Fruit fly (Drosophila melanogaster): Measurements from ENCODE around the gene COX7AL2.

- TF ChIP-seq CG13204 (GFP tag; optimal IDR thresholded peaks at IDR 0.05): no peak
- TF ChIP-seq gl (tag; optimal IDR thresholded peaks at IDR 0.05): no peak
- no peak for TF ChIP-seq CG14655 (GFP tag; optimal IDR thresholded peaks at IDR 0.05)
- TF ChIP-seq Pif1A (GFP tag; optimal IDR thresholded peaks at IDR 0.05): no peak
- no peak for TF ChIP-seq Ets98B (GFP tag; IDR thresholded peaks at IDR 0.05)
- no peak for TF ChIP-seq rn (GFP tag; IDR thresholded peaks at IDR 0.05)
- TF ChIP-seq CG9948 (tag; optimal IDR thresholded peaks at IDR 0.05): no peak
- TF ChIP-seq Snoo (tag; optimal IDR thresholded peaks at IDR 0.05): no peak
- TF ChIP-seq CG8301 (tag; optimal IDR thresholded peaks at IDR 0.05): no peak
Observed at dm6 chr2L:2171366-2172078, 26.2 kb downstream of the COX7AL2 start.

Data from whole organism, pupa.